Fruit fly (Drosophila melanogaster): ENCODE results near the gene CG14246.

Gene CG14246

DNA sequence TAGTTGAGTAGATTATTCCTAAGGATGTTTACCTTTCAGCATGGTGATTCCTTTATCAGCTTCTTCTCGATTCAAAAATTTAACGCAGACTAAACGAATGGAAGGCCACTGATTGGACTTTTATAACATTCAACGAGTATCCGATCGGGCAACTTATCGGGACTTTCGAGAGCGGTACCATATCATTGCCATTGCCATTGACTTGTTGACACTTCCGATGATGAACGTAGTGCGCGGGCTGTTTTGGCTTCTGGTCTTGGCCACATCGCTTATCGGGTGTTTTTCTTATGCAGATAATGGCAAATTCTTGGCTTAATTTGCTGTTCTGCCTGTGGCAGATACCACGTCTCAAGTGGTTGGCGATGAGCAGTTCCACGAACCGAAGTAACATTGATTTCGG lies 9.1 kb downstream of the CG14246 start, which contains the start of gene CG6403:
CG6403 (minus strand) TSS at position 101 of the 400 bp plus-strand sequence.
- TF ChIP-seq EcR (GFP tag; optimal IDR thresholded peaks at IDR 0.05): no peak
- no peak for TF ChIP-seq Dll (optimal IDR thresholded peaks at IDR 0.05)
- no peak for TF ChIP-seq CG8478 (optimal IDR thresholded peaks at IDR 0.05)
- TF ChIP-seq pan (optimal IDR thresholded peaks at IDR 0.05): no peak
- no peak for TF ChIP-seq psq (optimal IDR thresholded peaks at IDR 0.05)
- TF ChIP-seq usp (GFP tag; optimal IDR thresholded peaks at IDR 0.05): no peak

DNA sequence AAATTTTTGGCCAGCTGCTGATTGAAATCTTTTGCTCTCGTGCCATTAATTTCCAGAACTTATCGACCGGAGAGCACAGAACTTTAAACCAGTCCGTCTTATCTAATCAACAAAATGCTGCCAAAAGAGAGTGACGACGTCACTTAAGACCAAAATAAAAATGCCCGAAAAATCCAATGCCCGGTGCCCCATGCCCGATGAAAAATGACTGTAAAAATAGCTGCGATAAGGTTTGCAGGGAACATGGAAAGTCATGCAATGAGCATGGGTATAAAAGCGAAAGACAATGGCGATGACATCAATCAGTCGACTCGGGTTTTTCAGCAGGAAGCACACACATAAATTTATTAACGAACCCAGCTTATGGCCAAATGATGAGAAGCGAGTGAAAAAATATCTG lies 10.2 kb downstream of the CG14246 start, which contains the start of gene CG14247:
CG14247 (plus strand) TSS at position 301 of the 400 bp plus-strand sequence.
- no peak for TF ChIP-seq psq (optimal IDR thresholded peaks at IDR 0.05)
- TF ChIP-seq pan (optimal IDR thresholded peaks at IDR 0.05): no peak
- no peak for TF ChIP-seq Dll (optimal IDR thresholded peaks at IDR 0.05)
- no peak for TF ChIP-seq usp (GFP tag; optimal IDR thresholded peaks at IDR 0.05)
- no peak for TF ChIP-seq CG8478 (optimal IDR thresholded peaks at IDR 0.05)
- no peak for TF ChIP-seq EcR (GFP tag; optimal IDR thresholded peaks at IDR 0.05)

DNA sequence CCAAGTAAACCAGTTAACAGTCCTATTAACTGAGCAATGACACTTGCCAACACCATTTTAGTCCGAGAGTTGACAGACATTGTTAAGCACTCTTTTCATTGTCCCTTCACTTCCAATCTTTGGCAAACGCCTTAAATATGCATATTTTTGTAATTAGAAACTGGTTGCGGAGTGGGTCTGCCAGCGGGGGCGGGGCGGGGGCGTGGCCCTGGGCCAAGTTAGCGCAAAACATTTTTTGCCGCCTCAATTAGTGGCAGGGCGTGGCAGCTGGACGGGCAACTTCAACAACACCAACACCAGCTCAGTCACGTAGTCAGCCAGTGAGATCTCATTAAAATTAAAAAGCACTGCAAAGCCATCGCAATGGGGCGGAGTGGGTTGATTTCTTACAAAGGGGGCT lies 34.6 kb downstream of the CG14246 start:
- TF ChIP-seq usp (GFP tag; optimal IDR thresholded peaks at IDR 0.05): no peak
- no peak for TF ChIP-seq Dll (optimal IDR thresholded peaks at IDR 0.05)
- TF ChIP-seq pan (optimal IDR thresholded peaks at IDR 0.05): no peak
- no peak for TF ChIP-seq psq (optimal IDR thresholded peaks at IDR 0.05)
- TF ChIP-seq EcR (GFP tag; optimal IDR thresholded peaks at IDR 0.05): no peak
- no peak for TF ChIP-seq CG8478 (optimal IDR thresholded peaks at IDR 0.05)
